Fruit fly (Drosophila melanogaster) whole organism, embryonic: ENCODE data around the gene CG44405.

ENCODE experiments used
- Bgb ChIP-seq: fragments of 200-800 bp; sonication (Bioruptor generic); IDR thresholded peaks from 2 replicates; pipeline ENCODE4 v1.3.6; 2022; ENCODE audit warnings: missing biosample characterization, missing genetic modification characterization; ENCODE audit not compliant: partially characterized antibody
- BtbVII ChIP-seq: fragments of 200-800 bp; sonication (Bioruptor generic); optimal IDR thresholded peaks from 3 replicates; lab custom pipeline; 2017; ENCODE audit warnings: missing biosample characterization, mild to moderate bottlenecking, missing genetic modification characterization
- CG1024 ChIP-seq: fragments of 200-800 bp; sonication (Bioruptor generic); IDR thresholded peaks from 2 replicates; pipeline ENCODE4 v1.3.6; 2022; ENCODE audit warnings: missing biosample characterization, missing genetic modification characterization
- CG10543 ChIP-seq: fragments of 200-800 bp; sonication (Bioruptor generic); optimal IDR thresholded peaks from 3 replicates; lab custom pipeline; 2017; ENCODE audit warnings: missing biosample characterization, mild to moderate bottlenecking, missing genetic modification characterization, moderate library complexity
- CG11398 ChIP-seq: fragments of 200-800 bp; sonication (Bioruptor generic); optimal IDR thresholded peaks from 2 replicates; lab custom pipeline; 2016; ENCODE audit warnings: missing biosample characterization, missing genetic modification characterization
- CG14860 ChIP-seq: fragments of 200-800 bp; sonication (Bioruptor generic); IDR thresholded peaks from 3 replicates; pipeline ENCODE4 v1.3.6; 2022; ENCODE audit warnings: missing biosample characterization, missing genetic modification characterization; ENCODE audit not compliant: partially characterized antibody
- CG15479 ChIP-seq: fragments of 200-800 bp; sonication (Bioruptor generic); optimal IDR thresholded peaks from 3 replicates; lab custom pipeline; 2019; ENCODE audit warnings: missing biosample characterization, mild to moderate bottlenecking, missing genetic modification characterization, moderate library complexity
- CG16813 ChIP-seq: fragments of 200-800 bp; sonication (Bioruptor generic); IDR thresholded peaks from 3 replicates; pipeline ENCODE4 v1.3.6; 2022; ENCODE audit warnings: missing biosample characterization, missing genetic modification characterization; ENCODE audit not compliant: partially characterized antibody
- CG42726 ChIP-seq: fragments of 200-800 bp; sonication (Bioruptor generic); IDR thresholded peaks from 2 replicates; pipeline ENCODE4 v1.3.6; 2022; ENCODE audit warnings: missing biosample characterization, missing genetic modification characterization; ENCODE audit not compliant: partially characterized antibody
- CG6175 ChIP-seq: fragments of 200-800 bp; sonication (Bioruptor generic); IDR thresholded peaks from 3 replicates; pipeline ENCODE4 v1.3.6; 2022; ENCODE audit warnings: missing biosample characterization, missing genetic modification characterization
- CG6654 ChIP-seq: fragments of 200-800 bp; sonication (Bioruptor generic); optimal IDR thresholded peaks from 2 replicates; lab custom pipeline; 2017; ENCODE audit warnings: missing biosample characterization, mild to moderate bottlenecking, missing genetic modification characterization
- CG6791 ChIP-seq: fragments of 200-800 bp; sonication (Bioruptor generic); IDR thresholded peaks from 3 replicates; pipeline ENCODE4 v1.3.6; 2022; ENCODE audit warnings: missing biosample characterization, missing genetic modification characterization; ENCODE audit not compliant: partially characterized antibody
- CG7963 ChIP-seq: fragments of 200-800 bp; sonication (Bioruptor generic); IDR thresholded peaks from 3 replicates; pipeline ENCODE4 v1.3.6; 2022; ENCODE audit warnings: missing biosample characterization, missing genetic modification characterization; ENCODE audit not compliant: partially characterized antibody
- CG8089 ChIP-seq: fragments of 200-800 bp; sonication (Bioruptor generic); optimal IDR thresholded peaks from 3 replicates; lab custom pipeline; 2016; ENCODE audit warnings: missing biosample characterization, missing genetic modification characterization
- CG9215 ChIP-seq: fragments of 200-800 bp; sonication (Bioruptor generic); IDR thresholded peaks from 2 replicates; pipeline ENCODE4 v1.3.6; 2022; ENCODE audit warnings: missing biosample characterization, missing genetic modification characterization
- Dip3 ChIP-seq: fragments of 200-800 bp; sonication (Bioruptor generic); optimal IDR thresholded peaks from 3 replicates; lab custom pipeline; 2016; ENCODE audit warnings: missing biosample characterization, missing genetic modification characterization
- Ets65A ChIP-seq: fragments of 200-800 bp; sonication (Bioruptor generic); peaks from one replicate; lab custom pipeline; 2016; ENCODE audit warnings: missing biosample characterization, missing genetic modification characterization
- Gsc ChIP-seq: fragments of 200-800 bp; sonication (Bioruptor generic); IDR thresholded peaks from 2 replicates; pipeline ENCODE4 v1.3.6; 2022; ENCODE audit warnings: missing biosample characterization, missing genetic modification characterization
- HLH4C ChIP-seq: fragments of 200-800 bp; sonication (Bioruptor generic); IDR thresholded peaks from 3 replicates; pipeline ENCODE4 v1.3.6; 2022; ENCODE audit warnings: missing biosample characterization, missing genetic modification characterization; ENCODE audit not compliant: partially characterized antibody
- Hey ChIP-seq: fragments of 200-800 bp; sonication (Bioruptor generic); optimal IDR thresholded peaks from 3 replicates; lab custom pipeline; 2018; ENCODE audit warnings: missing biosample characterization, mild to moderate bottlenecking, missing genetic modification characterization
- Lpt ChIP-seq: fragments of >200 bp; optimal IDR thresholded peaks from 2 replicates; lab custom pipeline; 2018; ENCODE audit warnings: missing biosample characterization, missing genetic modification characterization
- MBD-R2 ChIP-seq: fragments of 200-800 bp; sonication (Bioruptor generic); IDR thresholded peaks from 2 replicates; pipeline ENCODE4 v1.3.6; 2022; ENCODE audit warnings: missing biosample characterization, missing genetic modification characterization
- Med ChIP-seq: fragments of 200-800 bp; sonication (Bioruptor generic); peaks from one replicate; lab custom pipeline; 2016; ENCODE audit warnings: missing biosample characterization, missing genetic modification characterization, mild to moderate bottlenecking, inconsistent platforms, moderate library complexity
- Scr ChIP-seq: fragments of 200-800 bp; sonication (Bioruptor generic); IDR thresholded peaks from 2 replicates; pipeline ENCODE4 v1.3.6; 2022; ENCODE audit warnings: missing biosample characterization, missing genetic modification characterization; ENCODE audit not compliant: partially characterized antibody
- Sry-β ChIP-seq: fragments of 200-800 bp; sonication (Bioruptor generic); optimal IDR thresholded peaks from 2 replicates; lab custom pipeline; 2018; ENCODE audit warnings: missing biosample characterization, mild to moderate bottlenecking, missing genetic modification characterization, moderate library complexity
- Xbp1 ChIP-seq: fragments of 200-800 bp; sonication (Bioruptor generic); optimal IDR thresholded peaks from 3 replicates; lab custom pipeline; 2016; ENCODE audit warnings: missing biosample characterization, mild to moderate bottlenecking, missing genetic modification characterization
- al ChIP-seq: fragments of 200-800 bp; sonication (Bioruptor generic); IDR thresholded peaks from 2 replicates; pipeline ENCODE4 v1.3.6; 2022; ENCODE audit warnings: missing biosample characterization, missing genetic modification characterization
- ara ChIP-seq: fragments of 200-800 bp; sonication (Bioruptor generic); IDR thresholded peaks from 2 replicates; pipeline ENCODE4 v1.3.6; 2022; ENCODE audit warnings: missing biosample characterization, missing genetic modification characterization
- bbx ChIP-seq: fragments of 200-800 bp; sonication (Bioruptor generic); IDR thresholded peaks from 2 replicates; pipeline ENCODE4 v1.3.6; 2022; ENCODE audit warnings: missing biosample characterization, missing genetic modification characterization; ENCODE audit not compliant: partially characterized antibody
- bcd ChIP-seq: fragments of 200-800 bp; sonication (Bioruptor generic); optimal IDR thresholded peaks from 2 replicates; lab custom pipeline; 2017; ENCODE audit warnings: missing biosample characterization, mild to moderate bottlenecking, missing genetic modification characterization
- cg ChIP-seq: fragments of 200-800 bp; sonication (Bioruptor generic); optimal IDR thresholded peaks from 3 replicates; lab custom pipeline; 2019; ENCODE audit warnings: missing biosample characterization, mild to moderate bottlenecking, missing genetic modification characterization, moderate library complexity
- eve ChIP-seq, 2 experiments: fragments of >200 bp; optimal IDR thresholded peaks; 2 replicates each; lab custom pipeline; 2017; ENCODE audit warnings: missing biosample characterization in 2 of 2, missing genetic modification characterization in 2 of 2
- ewg ChIP-seq: fragments of 200-800 bp; sonication (Bioruptor generic); optimal IDR thresholded peaks from 3 replicates; lab custom pipeline; 2017; ENCODE audit warnings: mild to moderate bottlenecking, missing biosample characterization, missing genetic modification reagents, missing genetic modification characterization
- jing ChIP-seq: fragments of 200-800 bp; sonication (Bioruptor generic); optimal IDR thresholded peaks from 2 replicates; lab custom pipeline; 2018; ENCODE audit warnings: missing biosample characterization, mild to moderate bottlenecking, missing genetic modification characterization
- jumu ChIP-seq: fragments of 200-800 bp; sonication (Bioruptor generic); optimal IDR thresholded peaks from 3 replicates; lab custom pipeline; 2016; ENCODE audit warnings: missing biosample characterization, missing genetic modification characterization
- mam ChIP-seq: fragments of 200-800 bp; sonication (Bioruptor generic); optimal IDR thresholded peaks from 3 replicates; lab custom pipeline; 2016; ENCODE audit warnings: missing biosample characterization, missing genetic modification characterization
- nerfin-2 ChIP-seq: fragments of 200-800 bp; sonication (Bioruptor generic); IDR thresholded peaks from 2 replicates; pipeline ENCODE4 v1.3.6; 2022; ENCODE audit warnings: missing biosample characterization, missing genetic modification characterization; ENCODE audit not compliant: partially characterized antibody
- stc ChIP-seq: fragments of 200-800 bp; sonication (Bioruptor generic); IDR thresholded peaks from 2 replicates; pipeline ENCODE4 v1.3.6; 2022; ENCODE audit warnings: missing biosample characterization, missing genetic modification characterization
- tx ChIP-seq: fragments of 200-800 bp; sonication (Bioruptor generic); optimal IDR thresholded peaks from 2 replicates; lab custom pipeline; 2016; ENCODE audit warnings: missing biosample characterization, missing genetic modification characterization
- usp ChIP-seq: fragments of >200 bp; optimal IDR thresholded peaks from 2 replicates; lab custom pipeline; 2017; ENCODE audit warnings: missing biosample characterization, missing genetic modification characterization

Gene CG44405

DNA sequence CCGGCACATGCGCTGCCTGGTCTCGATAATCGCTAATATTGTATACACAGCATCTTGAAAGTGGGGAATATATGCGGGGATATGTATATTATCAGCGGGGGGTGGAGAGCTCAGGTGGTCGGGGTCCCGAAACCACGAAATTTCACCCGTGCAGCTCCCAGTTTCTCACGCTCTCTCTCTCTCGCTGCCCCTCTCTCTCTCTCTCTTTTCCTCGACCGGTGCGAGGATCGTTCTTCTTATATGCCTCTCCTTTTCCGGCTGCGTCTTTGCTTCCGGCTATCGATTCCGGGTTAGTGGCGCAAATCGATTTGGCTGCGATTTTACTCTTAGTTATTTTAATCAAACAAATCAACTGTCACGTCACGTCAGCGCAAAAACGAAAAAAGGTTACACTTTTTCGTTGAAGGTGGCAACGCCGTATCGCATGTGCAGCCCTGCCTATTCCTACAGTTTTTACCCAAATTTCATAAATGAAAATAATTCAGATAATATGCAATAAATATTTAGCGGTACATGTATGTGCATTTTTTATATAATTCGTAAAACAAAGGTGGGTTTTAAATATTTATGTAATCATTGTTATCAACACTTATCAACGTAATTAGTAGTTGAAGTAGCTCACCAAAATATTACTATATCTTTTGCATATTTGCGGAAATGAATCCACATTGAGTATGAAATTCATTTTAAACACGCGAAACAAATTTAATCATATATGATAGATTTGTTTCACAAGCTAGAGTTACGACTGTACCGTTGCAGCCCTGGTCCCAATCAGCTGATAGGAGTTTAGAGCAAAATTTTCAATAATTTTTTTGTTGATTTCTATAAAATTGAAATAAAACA, 42.4 kb downstream of the CG44405 start, which contains the start of the genes heix and CG17328 (continued):
- TF ChIP-seq CG42726 (GFP tag; lab: Robert Waterston, UW), result 0 out of 2 replicates have a peak, but pooled peaks have one; percentile 30
- TF ChIP-seq tx (GFP tag; lab: Kevin White, UChicago), result peak; percentile 22
- TF ChIP-seq CG10543 (GFP tag; lab: Kevin White, UChicago), result peak; percentile 61
- no peak for TF ChIP-seq CG8089 (GFP tag; lab: Kevin White, UChicago)
- TF ChIP-seq CG6654, result no peak
- peak; percentile 64; the same call in 1 of the 2 replicates for TF ChIP-seq CG1024 (GFP tag; lab: Robert Waterston, UW)
- peak; percentile 48 for TF ChIP-seq ewg
- TF ChIP-seq stc, result peak; percentile 62
- no peak for TF ChIP-seq Sry-β (GFP tag; lab: Kevin White, UChicago)
- no peak for TF ChIP-seq Gsc (GFP tag; lab: Robert Waterston, UW)
- TF ChIP-seq BtbVII (GFP tag; lab: Kevin White, UChicago), result peak; percentile 39
- peak; percentile 75; the same call in 1 of the 2 replicates for TF ChIP-seq MBD-R2
- no peak; the same call in 1 of the 2 replicates for TF ChIP-seq Bgb
- peak; percentile 93 for TF ChIP-seq Med (GFP tag; lab: Kevin White, UChicago)
- no peak for TF ChIP-seq CG6175 (GFP tag; lab: Robert Waterston, UW)
- TF ChIP-seq bcd, result peak; percentile 74
- TF ChIP-seq al (GFP tag; lab: Robert Waterston, UW), result peak; percentile 69
- no peak for TF ChIP-seq Ets65A (GFP tag; lab: Kevin White, UChicago)
- TF ChIP-seq Lpt, result no peak
- peak; percentile 81 for TF ChIP-seq Xbp1 (GFP tag; lab: Kevin White, UChicago)
- TF ChIP-seq cg (GFP tag; lab: Kevin White, UChicago), result no peak
- peak; percentile 73 for TF ChIP-seq CG15479 (GFP tag; lab: Kevin White, UChicago)
- TF ChIP-seq mam (GFP tag; lab: Kevin White, UChicago), result peak; percentile 87
- peak; percentile 50 for TF ChIP-seq jumu

DNA sequence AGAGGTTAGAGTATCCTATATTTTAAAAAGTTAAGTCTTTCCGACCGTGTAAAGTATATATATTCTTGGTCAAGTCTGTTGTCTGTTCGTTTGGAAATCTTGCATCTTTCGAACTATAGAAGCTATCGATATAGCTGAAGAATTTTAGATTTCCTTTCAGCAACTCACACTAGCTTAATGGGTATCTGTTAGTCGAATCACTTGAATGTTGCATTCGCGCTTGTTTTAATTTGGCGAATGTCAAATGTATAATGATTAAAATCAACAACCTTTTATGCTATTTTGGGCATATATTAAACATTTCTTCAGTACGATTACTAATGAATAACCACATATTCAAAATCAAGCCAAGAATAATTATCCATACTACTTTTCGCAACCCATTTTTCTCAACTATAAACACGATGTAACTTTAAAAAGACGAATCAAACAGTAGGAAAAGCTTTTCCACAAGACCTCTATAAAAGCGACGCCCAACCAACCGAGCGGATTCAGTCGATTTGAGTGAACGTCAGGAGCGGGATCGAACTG, 48.4 kb downstream of the CG44405 start, which contains the start of gene Cyp303a1:
Cyp303a1 (plus strand) TSS at position 481 of the 531 bp plus-strand sequence.
- TF ChIP-seq CG9215 (GFP tag; lab: Robert Waterston, UW), result no peak
- TF ChIP-seq Dip3 (GFP tag; lab: Kevin White, UChicago), result no peak
- TF ChIP-seq CG11398, result no peak
- no peak for TF ChIP-seq ara (GFP tag; lab: Robert Waterston, UW)
- peak; percentile 64; the same call in 2 of the 3 replicates for TF ChIP-seq HLH4C (GFP tag; lab: Robert Waterston, UW)
- peak; percentile 42; the same call in 2 of the 3 replicates for TF ChIP-seq CG14860 (GFP tag; lab: Robert Waterston, UW)
- peak; percentile 58 for TF ChIP-seq CG16813
- peak; percentile 66; the same call in 1 of the 3 replicates for TF ChIP-seq CG6791
- peak; percentile 28; the same call in 1 of the 2 replicates for TF ChIP-seq bbx (GFP tag; lab: Robert Waterston, UW)
- no peak for TF ChIP-seq Hey (tag; lab: Kevin White, UChicago)
- 0 out of 3 replicates have a peak, but pooled peaks have one; percentile 53 for TF ChIP-seq CG7963 (GFP tag; lab: Robert Waterston, UW)
- no peak for TF ChIP-seq usp (GFP tag; lab: Kevin White, UChicago)
- no peak for TF ChIP-seq nerfin-2 (GFP tag; lab: Robert Waterston, UW)
- no peak for TF ChIP-seq jing (GFP tag; lab: Kevin White, UChicago)
- TF ChIP-seq Scr (GFP tag; lab: Robert Waterston, UW), result 0 out of 2 replicates have a peak, but pooled peaks have one; percentile 23
- TF ChIP-seq eve (GFP tag; optimal IDR thresholded peaks at IDR 0.05; lab: Kevin White, UChicago), result no peak
- TF ChIP-seq, all 482 proteins: peak for 7
